Worm (Caenorhabditis elegans) whole organism, L2 larva: ENCODE data around the gene puf-7.

Experiments
- blmp-1 ChIP-seq: sonication (generic microtip); optimal IDR thresholded peaks from 2 replicates; lab custom pipeline; 2017; ENCODE audit warnings: missing genetic modification characterization, mild to moderate bottlenecking, missing compliant biosample characterization, antibody characterized with exemption, moderate library complexity; ENCODE audit not compliant: insufficient read depth
- elt-1 ChIP-seq: fragments of 150-350 bp; optimal IDR thresholded peaks from 2 replicates; lab custom pipeline; 2014; ENCODE audit warnings: missing biosample characterization, missing genetic modification characterization
- elt-3 ChIP-seq: sonication (generic microtip); optimal IDR thresholded peaks from 2 replicates; lab custom pipeline; 2017; ENCODE audit warnings: missing biosample characterization, missing genetic modification characterization
- gmeb-1 ChIP-seq: fragments of 150-350 bp; optimal IDR thresholded peaks from 2 replicates; lab custom pipeline; 2014; ENCODE audit warnings: missing biosample characterization, missing genetic modification characterization
- lin-39 ChIP-seq: fragments of 150-350 bp; optimal IDR thresholded peaks from 2 replicates; lab custom pipeline; 2014; ENCODE audit warnings: missing biosample characterization, missing genetic modification reagents, missing genetic modification characterization
- mdl-1 ChIP-seq, 2 experiments: fragments of 150-350 bp in 1 of 2; sonication (generic microtip) in 1 of 2; optimal IDR thresholded peaks; 2 replicates each; lab custom pipeline; 2017; ENCODE audit warnings: missing biosample characterization in 2 of 2, missing genetic modification characterization in 2 of 2
- nhr-12 ChIP-seq: fragments of 150-350 bp; optimal IDR thresholded peaks from 2 replicates; lab custom pipeline; 2014; ENCODE audit warnings: missing biosample characterization, missing genetic modification characterization
- nhr-21 ChIP-seq: fragments of 150-350 bp; optimal IDR thresholded peaks from 2 replicates; lab custom pipeline; 2014; ENCODE audit warnings: missing biosample characterization, missing genetic modification characterization
- nhr-23 ChIP-seq: fragments of 150-350 bp; optimal IDR thresholded peaks from 2 replicates; lab custom pipeline; 2014; ENCODE audit warnings: missing biosample characterization, missing genetic modification reagents, missing genetic modification characterization
- nhr-237 ChIP-seq: fragments of 150-350 bp; optimal IDR thresholded peaks from 2 replicates; lab custom pipeline; 2014; ENCODE audit warnings: missing biosample characterization, missing genetic modification characterization
- nhr-25 ChIP-seq: fragments of 150-350 bp; sonication (generic microtip); optimal IDR thresholded peaks from 3 replicates; lab custom pipeline; 2014; ENCODE audit warnings: missing biosample characterization, missing genetic modification characterization
- skn-1 ChIP-seq: sonication (generic microtip); optimal IDR thresholded peaks from 2 replicates; lab custom pipeline; 2017; ENCODE audit warnings: missing biosample characterization, missing genetic modification characterization
- snpc-4 ChIP-seq: fragments of 150-350 bp; optimal IDR thresholded peaks from 2 replicates; lab custom pipeline; 2014; ENCODE audit warnings: missing biosample characterization, missing genetic modification characterization
- unc-62 ChIP-seq: fragments of 150-350 bp; optimal IDR thresholded peaks from 2 replicates; lab custom pipeline; 2014; ENCODE audit warnings: missing biosample characterization, missing genetic modification reagents, missing genetic modification characterization

- TF ChIP-seq mdl-1 (tag; optimal IDR thresholded peaks at IDR 0.05; lab: Kevin White, UChicago) (no peak), skn-1 (no peak), nhr-12 (tag; lab: Kevin White, UChicago) (no peak), blmp-1 (tag; lab: Kevin White, UChicago) (no peak), unc-62 (no peak), lin-39 (tag; lab: Kevin White, UChicago) (no peak), elt-1 (tag; lab: Kevin White, UChicago) (no peak), snpc-4 (no peak), nhr-237 (no peak), gmeb-1 (no peak), elt-3 (no peak), nhr-21 (no peak), nhr-23 (tag; lab: Kevin White, UChicago) (no peak), nhr-25 (tag; lab: Kevin White, UChicago) (no peak)
Measured at ce11 chrIV:5494099-5494498, 7.6 kb downstream of the puf-7 start.
